Fruit fly (Drosophila melanogaster) whole organism, wandering third instar larva: ENCODE results near the gene kuk.

Experiments
- Abd-B ChIP-seq: fragments of >200 bp; optimal IDR thresholded peaks from 2 replicates; lab custom pipeline; 2017; ENCODE audit warnings: missing biosample characterization, missing genetic modification characterization
- CrebA ChIP-seq: fragments of 200-800 bp; sonication (Bioruptor generic); optimal IDR thresholded peaks from 2 replicates; lab custom pipeline; 2016; ENCODE audit warnings: missing biosample characterization, mild to moderate bottlenecking, missing genetic modification characterization, borderline replicate concordance
- Dfd ChIP-seq: fragments of >200 bp; optimal IDR thresholded peaks from 2 replicates; lab custom pipeline; 2017; ENCODE audit warnings: missing biosample characterization, missing genetic modification characterization
- Dif ChIP-seq: fragments of 200-275, 200-300 bp; sonication (Bioruptor generic); optimal IDR thresholded peaks from 2 replicates; lab custom pipeline; 2018; ENCODE audit warnings: missing biosample characterization, missing genetic modification characterization; ENCODE audit not compliant: partially characterized antibody
- HLH106 ChIP-seq: fragments of 200-800 bp; optimal IDR thresholded peaks from 3 replicates; lab custom pipeline; 2019; ENCODE audit warnings: missing biosample characterization, mild to moderate bottlenecking, missing genetic modification characterization, moderate library complexity
- Hnf4 ChIP-seq: fragments of 200-800 bp; sonication (Bioruptor generic); optimal IDR thresholded peaks from 2 replicates; lab custom pipeline; 2016; ENCODE audit warnings: missing biosample characterization, mild to moderate bottlenecking, missing genetic modification characterization
- Hr78 ChIP-seq: fragments of >200 bp; optimal IDR thresholded peaks from 2 replicates; lab custom pipeline; 2017; ENCODE audit warnings: missing biosample characterization, missing genetic modification characterization
- Hr83 ChIP-seq: fragments of 200-300 bp; sonication (Bioruptor generic); optimal IDR thresholded peaks from 2 replicates; lab custom pipeline; 2016; ENCODE audit warnings: missing biosample characterization, mild to moderate bottlenecking, missing genetic modification characterization, moderate library complexity; ENCODE audit not compliant: poor library complexity, severe bottlenecking
- Mio ChIP-seq: sonication (Bioruptor generic); optimal IDR thresholded peaks from 2 replicates; lab custom pipeline; 2016; ENCODE audit warnings: missing biosample characterization, missing genetic modification characterization
- Myc ChIP-seq: fragments of >200 bp; optimal IDR thresholded peaks from 2 replicates; lab custom pipeline; 2017
- N ChIP-seq: fragments of >200 bp; optimal IDR thresholded peaks from 2 replicates; lab custom pipeline; 2018; ENCODE audit warnings: missing biosample characterization, missing external identifiers, missing genetic modification characterization
- OdsH ChIP-seq: fragments of 200-800 bp; sonication (Bioruptor generic); optimal IDR thresholded peaks from 2 replicates; lab custom pipeline; 2016; ENCODE audit warnings: missing biosample characterization, mild to moderate bottlenecking, missing genetic modification characterization
- Rel ChIP-seq, 2 experiments: fragments of 200-800 bp; sonication (Bioruptor generic) in 1 of 2; optimal IDR thresholded peaks; 2 replicates in 1 of 2; 3 replicates in 1 of 2; lab custom pipeline; 2016 to 2019; ENCODE audit warnings: mild to moderate bottlenecking in 2 of 2, missing biosample characterization in 2 of 2, missing genetic modification characterization in 2 of 2, moderate library complexity in 1 of 2
- Sp1 ChIP-seq: fragments of 200-800 bp; sonication (Bioruptor generic); optimal IDR thresholded peaks from 3 replicates; lab custom pipeline; 2019; ENCODE audit warnings: missing biosample characterization, mild to moderate bottlenecking, missing genetic modification characterization, moderate library complexity
- br ChIP-seq: fragments of 200-800 bp; sonication (Bioruptor generic); optimal IDR thresholded peaks from 2 replicates; lab custom pipeline; 2016; ENCODE audit warnings: missing biosample characterization, missing genetic modification characterization
- dl ChIP-seq, 2 experiments: fragments of 175-275, 200-275 bp in 1 of 2; fragments of 200-275 bp in 1 of 2; sonication (Bioruptor generic); optimal IDR thresholded peaks; lab custom pipeline; 2018; ENCODE audit warnings: mild to moderate bottlenecking in 2 of 2, missing biosample characterization in 2 of 2, missing genetic modification characterization in 2 of 2, moderate library complexity in 2 of 2; ENCODE audit not compliant: partially characterized antibody in 2 of 2, insufficient read depth in 1 of 2
- dmrt93B ChIP-seq: fragments of 200-800 bp; sonication (Bioruptor generic); optimal IDR thresholded peaks from 2 replicates; lab custom pipeline; 2018; ENCODE audit warnings: missing biosample characterization, mild to moderate bottlenecking, missing genetic modification characterization
- dsf ChIP-seq: sonication (Bioruptor generic); optimal IDR thresholded peaks from 2 replicates; lab custom pipeline; 2016; ENCODE audit warnings: missing biosample characterization, missing genetic modification characterization, borderline replicate concordance
- ey ChIP-seq: fragments of 200-800 bp; sonication (Bioruptor generic); optimal IDR thresholded peaks from 2 replicates; lab custom pipeline; 2016; ENCODE audit warnings: missing biosample characterization, missing genetic modification characterization
- foxo ChIP-seq, 2 experiments: fragments of 200-800 bp; sonication (Bioruptor generic); optimal IDR thresholded peaks; 2 replicates in 1 of 2; 3 replicates in 1 of 2; lab custom pipeline; 2016 to 2017; ENCODE audit warnings: missing biosample characterization in 2 of 2, missing genetic modification characterization in 2 of 2
- fru ChIP-seq: fragments of 200-800 bp; sonication (Bioruptor generic); optimal IDR thresholded peaks from 3 replicates; lab custom pipeline; 2016; ENCODE audit warnings: missing biosample characterization, mild to moderate bottlenecking, missing genetic modification characterization
- h ChIP-seq: fragments of 200-800 bp; sonication (Bioruptor generic); optimal IDR thresholded peaks from 3 replicates; lab custom pipeline; 2016; ENCODE audit warnings: missing biosample characterization, mild to moderate bottlenecking, missing genetic modification characterization
- jim ChIP-seq: fragments of 175-275, 200-325 bp; sonication (Bioruptor generic); optimal IDR thresholded peaks from 2 replicates; lab custom pipeline; 2016; ENCODE audit warnings: missing biosample characterization, mild to moderate bottlenecking, missing genetic modification characterization
- lola ChIP-seq: fragments of >200 bp; optimal IDR thresholded peaks from 2 replicates; lab custom pipeline; 2017; ENCODE audit warnings: missing biosample characterization, missing genetic modification characterization
- pan ChIP-seq: fragments of >200 bp; optimal IDR thresholded peaks from 2 replicates; lab custom pipeline; 2017
- psq ChIP-seq: fragments of 200-800 bp; sonication (Bioruptor generic); optimal IDR thresholded peaks from 3 replicates; lab custom pipeline; 2017; ENCODE audit warnings: missing biosample characterization, mild to moderate bottlenecking, missing genetic modification characterization, moderate library complexity
- rgr ChIP-seq: fragments of 200-800 bp; sonication (Bioruptor generic); optimal IDR thresholded peaks from 3 replicates; lab custom pipeline; 2016; ENCODE audit warnings: missing biosample characterization, mild to moderate bottlenecking, missing genetic modification characterization
- sage ChIP-seq: fragments of 200-800 bp; sonication (Bioruptor generic); optimal IDR thresholded peaks from 2 replicates; lab custom pipeline; 2016; ENCODE audit warnings: missing biosample characterization, mild to moderate bottlenecking, missing genetic modification characterization
- sv ChIP-seq: fragments of 200-800 bp; sonication (Bioruptor generic); optimal IDR thresholded peaks from 3 replicates; lab custom pipeline; 2016; ENCODE audit warnings: missing biosample characterization, missing genetic modification characterization
- tai ChIP-seq: sonication (Bioruptor generic); optimal IDR thresholded peaks from 2 replicates; lab custom pipeline; 2016; ENCODE audit warnings: missing biosample characterization, missing genetic modification characterization
- usp ChIP-seq: fragments of >200 bp; optimal IDR thresholded peaks from 2 replicates; lab custom pipeline; 2017; ENCODE audit warnings: missing biosample characterization, missing genetic modification characterization
- woc ChIP-seq: sonication (Bioruptor generic); optimal IDR thresholded peaks from 2 replicates; lab custom pipeline; 2016; ENCODE audit warnings: missing biosample characterization, mild to moderate bottlenecking, missing genetic modification characterization

Gene kuk

DNA sequence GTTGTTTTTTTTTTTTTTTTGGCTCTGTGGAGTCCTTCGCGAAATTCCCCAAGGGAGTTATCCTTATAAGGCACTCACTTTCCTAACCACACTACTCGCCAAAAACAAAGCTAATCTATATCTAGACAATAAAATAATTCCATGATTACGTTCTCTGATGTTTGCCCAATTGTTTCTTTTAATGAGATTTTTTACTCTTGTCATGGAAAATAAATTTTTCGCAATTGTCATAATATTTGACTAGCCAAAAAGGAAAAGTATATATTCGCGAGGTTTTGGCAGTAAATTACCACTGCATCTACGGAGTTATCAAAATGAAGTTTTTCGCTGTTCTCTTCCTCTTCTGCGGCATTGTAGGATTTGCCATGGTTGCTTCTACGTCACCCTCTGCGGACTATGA lies 40.1 kb downstream of the kuk start, which contains the start of gene CG34278:
Gene CG34278, plus strand, starts transcription at position 301 of the 400 bp plus-strand sequence.
- no peak for TF ChIP-seq tai (GFP tag; lab: Kevin White, UChicago)
- TF ChIP-seq lola (GFP tag; lab: Kevin White, UChicago) = no peak
- TF ChIP-seq rgr (GFP tag; lab: Kevin White, UChicago) = no peak
- no peak for TF ChIP-seq Mio (GFP tag; lab: Kevin White, UChicago)
- TF ChIP-seq dmrt93B (GFP tag; lab: Kevin White, UChicago) = no peak
- no peak for TF ChIP-seq sv (GFP tag; lab: Kevin White, UChicago)

DNA sequence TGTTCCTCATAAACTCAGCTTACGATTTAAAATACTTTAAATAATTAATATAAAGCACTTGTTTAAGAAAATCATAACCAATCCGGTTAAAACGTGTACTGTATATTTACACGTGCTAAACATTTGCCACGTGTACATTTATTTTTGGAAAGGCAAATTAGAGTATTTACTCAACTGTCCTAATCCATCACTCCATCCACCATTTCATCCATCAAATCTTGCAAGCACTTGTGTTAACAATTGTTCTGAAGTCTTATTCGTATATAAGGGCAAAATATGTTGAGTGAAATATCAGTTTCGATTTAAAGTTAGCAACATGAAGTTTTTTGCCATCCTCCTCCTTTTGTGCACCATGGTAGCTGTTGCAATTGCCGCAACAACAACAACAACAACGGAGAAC lies 41.2 kb downstream of the kuk start, which contains the start of gene CG42779:
Gene CG42779, plus strand, starts transcription at position 301 of the 400 bp plus-strand sequence.
- no peak for TF ChIP-seq Sp1 (GFP tag; lab: Kevin White, UChicago)
- TF ChIP-seq jim (GFP tag; lab: Kevin White, UChicago) = no peak
- TF ChIP-seq lola (GFP tag; lab: Kevin White, UChicago) = no peak
- TF ChIP-seq Mio (GFP tag; lab: Kevin White, UChicago) = no peak
- TF ChIP-seq Myc (lab: Kevin White, UChicago) = no peak
- TF ChIP-seq tai (GFP tag; lab: Kevin White, UChicago) = no peak
- no peak for TF ChIP-seq dl (GFP tag; optimal IDR thresholded peaks at IDR 0.05; lab: Kevin White, UChicago; ENCODE audit: insufficient read depth in 1 of 2, partially characterized antibody in 2 of 2)
- no peak for TF ChIP-seq N (GFP tag; lab: Kevin White, UChicago)
- TF ChIP-seq CrebA (GFP tag; lab: Kevin White, UChicago) = no peak
- no peak for TF ChIP-seq h
- TF ChIP-seq Dif (GFP tag; lab: Kevin White, UChicago) = no peak
- no peak for TF ChIP-seq pan
- no peak for TF ChIP-seq foxo (GFP tag; optimal IDR thresholded peaks at IDR 0.05; lab: Kevin White, UChicago)
- TF ChIP-seq woc (GFP tag; lab: Kevin White, UChicago) = no peak

DNA sequence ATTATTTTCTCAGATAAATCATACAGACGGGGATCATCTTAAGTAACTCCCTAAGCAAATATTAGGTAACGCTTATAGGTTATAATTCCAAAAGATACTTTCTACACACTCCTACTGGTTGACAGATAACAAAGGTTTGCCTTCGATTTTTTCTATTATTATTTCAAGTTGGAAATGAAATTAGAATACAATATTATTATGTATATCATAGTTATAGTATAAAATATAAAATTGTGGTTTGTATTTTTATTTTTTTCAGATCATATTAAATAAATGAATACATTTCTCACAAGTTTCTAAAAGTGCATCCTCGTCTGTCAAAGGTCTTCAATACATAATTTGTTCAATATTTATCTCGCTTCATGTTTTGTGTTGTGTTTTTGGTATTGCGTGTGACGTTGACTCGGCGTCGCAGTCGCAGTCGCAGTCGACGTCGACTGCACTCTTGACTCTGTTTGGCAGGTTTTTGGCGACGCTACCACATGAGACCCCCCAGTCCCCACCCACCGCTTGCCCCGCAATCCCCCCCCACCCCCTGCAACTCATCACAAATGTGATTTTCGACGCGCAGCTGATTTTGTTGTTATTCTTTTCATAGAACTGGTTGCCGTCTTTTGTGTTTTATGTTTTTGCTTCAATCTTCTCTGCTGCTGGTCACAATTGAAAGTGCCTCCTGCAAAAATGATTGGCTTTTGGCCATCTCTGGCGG lies 42.9 kb downstream of the kuk start:
- TF ChIP-seq fru (peak; percentile 61), Hnf4 (no peak), Sp1 (GFP tag; lab: Kevin White, UChicago) (peak; percentile 80), Dfd (GFP tag; lab: Kevin White, UChicago) (no peak), HLH106 (tag; lab: Kevin White, UChicago) (peak; percentile 86), Rel (GFP tag; optimal IDR thresholded peaks at IDR 0.05; lab: Kevin White, UChicago) (no peak), Rel (tag; optimal IDR thresholded peaks at IDR 0.05; lab: Kevin White, UChicago) (peak; percentile 24), ey (GFP tag; lab: Kevin White, UChicago) (peak; percentile 27), OdsH (GFP tag; lab: Kevin White, UChicago) (peak; percentile 61), br (GFP tag; lab: Kevin White, UChicago) (no peak), CrebA (GFP tag; lab: Kevin White, UChicago) (no peak), rgr (GFP tag; lab: Kevin White, UChicago) (peak; percentile 53), woc (GFP tag; lab: Kevin White, UChicago) (no peak), psq (GFP tag; lab: Kevin White, UChicago) (peak; percentile 60), h (peak; percentile 26), dmrt93B (GFP tag; lab: Kevin White, UChicago) (peak; percentile 40), foxo (GFP tag; optimal IDR thresholded peaks at IDR 0.05; lab: Kevin White, UChicago) (peak in 1 of 2 experiments; percentile 78)

DNA sequence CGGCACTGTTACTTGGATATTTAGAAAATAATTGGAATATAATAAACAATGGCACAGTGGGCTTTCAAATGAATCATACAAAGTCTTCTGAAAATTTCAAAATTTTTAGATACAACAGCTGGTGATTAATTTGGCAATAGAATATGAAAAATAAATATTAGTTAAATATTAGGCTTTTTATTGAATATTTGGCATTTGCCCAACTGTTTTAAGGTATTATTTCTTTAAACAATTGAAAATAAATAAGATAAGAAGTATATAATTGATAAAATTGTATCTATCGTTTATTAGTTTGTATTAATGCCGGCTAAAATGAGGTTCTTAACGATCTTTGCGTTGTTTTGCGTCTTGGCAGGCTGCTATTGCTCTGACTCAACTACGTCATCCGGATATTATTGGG lies 44.1 kb downstream of the kuk start, which contains the start of gene CG45079:
Gene CG45079, plus strand, starts transcription at position 301 of the 400 bp plus-strand sequence.
- TF ChIP-seq Hr83 (GFP tag; lab: Kevin White, UChicago) (no peak), woc (GFP tag; lab: Kevin White, UChicago) (no peak), sage (GFP tag; lab: Kevin White, UChicago) (no peak), Hr78 (no peak), OdsH (GFP tag; lab: Kevin White, UChicago) (no peak), pan (no peak), Dif (GFP tag; lab: Kevin White, UChicago) (no peak), dsf (no peak), Sp1 (GFP tag; lab: Kevin White, UChicago) (no peak), jim (GFP tag; lab: Kevin White, UChicago) (no peak), Abd-B (GFP tag; lab: Kevin White, UChicago) (no peak), lola (GFP tag; lab: Kevin White, UChicago) (no peak), sv (GFP tag; lab: Kevin White, UChicago) (no peak), Mio (GFP tag; lab: Kevin White, UChicago) (no peak), usp (GFP tag; lab: Kevin White, UChicago) (no peak), Hnf4 (no peak)
- TF ChIP-seq, all 38 proteins: peak for 0
